Worm (Caenorhabditis elegans) whole organism, L1 larva: ENCODE results near the gene ZK666.15.

Experiments used
- C04F5.9 ChIP-seq: sonication (generic microtip); optimal IDR thresholded peaks from 2 replicates; lab custom pipeline; 2016; ENCODE audit warnings: missing genetic modification characterization, missing compliant biosample characterization
- ceh-82 ChIP-seq, 3 experiments: fragments of 150-350 bp in 1 of 3; sonication (generic microtip) in 2 of 3; optimal IDR thresholded peaks; 2 replicates each; lab custom pipeline; 2014 to 2017; ENCODE audit warnings: missing biosample characterization in 3 of 3, missing genetic modification characterization in 3 of 3
- fos-1 ChIP-seq: fragments of 150-350 bp; optimal IDR thresholded peaks from 2 replicates; lab custom pipeline; 2014; ENCODE audit warnings: missing biosample characterization, missing genetic modification characterization
- lin-35 ChIP-seq, 2 experiments: fragments of 150-350 bp; optimal IDR thresholded peaks; 2 replicates each; lab custom pipeline; 2014; ENCODE audit warnings: missing biosample characterization in 2 of 2, missing genetic modification characterization in 2 of 2, missing genetic modification reagents in 2 of 2
- lsy-2 ChIP-seq, 2 experiments: fragments of 150-350 bp; optimal IDR thresholded peaks; 2 replicates each; lab custom pipeline; 2014; ENCODE audit warnings: missing biosample characterization in 2 of 2, missing genetic modification characterization in 2 of 2
- mdl-1 ChIP-seq, 2 experiments: fragments of 150-350 bp; optimal IDR thresholded peaks; 2 replicates each; lab custom pipeline; 2014 to 2017; ENCODE audit warnings: missing biosample characterization in 2 of 2, missing genetic modification characterization in 2 of 2, inconsistent platforms in 1 of 2
- nhr-11 ChIP-seq: fragments of 150-350 bp; optimal IDR thresholded peaks from 2 replicates; lab custom pipeline; 2014; ENCODE audit warnings: missing biosample characterization, missing genetic modification characterization
- nhr-28 ChIP-seq: fragments of 150-350 bp; optimal IDR thresholded peaks from 2 replicates; lab custom pipeline; 2014; ENCODE audit warnings: missing biosample characterization, missing genetic modification characterization
- sox-4 ChIP-seq: sonication (generic microtip); optimal IDR thresholded peaks from 2 replicates; lab custom pipeline; 2016; ENCODE audit warnings: missing genetic modification characterization, missing compliant biosample characterization
- zag-1 ChIP-seq: fragments of 150-350 bp; optimal IDR thresholded peaks from 2 replicates; lab custom pipeline; 2014; ENCODE audit warnings: missing biosample characterization, missing genetic modification characterization

DNA sequence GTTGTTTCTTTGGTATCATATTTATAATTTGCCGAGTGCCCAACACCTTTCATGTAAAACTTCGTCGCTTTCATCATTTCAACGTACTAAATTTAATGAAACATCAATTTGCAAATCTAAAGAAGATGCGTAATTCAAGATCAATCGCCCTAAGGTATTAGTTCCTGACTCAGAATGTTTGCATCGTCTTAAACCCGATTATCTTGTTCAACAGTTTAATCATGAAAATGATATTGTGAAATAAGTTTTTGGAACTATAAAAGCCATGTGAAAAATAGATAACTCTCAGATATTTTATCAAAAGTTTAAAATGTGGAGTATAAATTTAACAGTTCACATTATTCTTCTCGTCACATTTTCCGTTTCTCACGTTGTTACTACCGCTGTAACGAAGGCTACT, 46.9 kb upstream of the ZK666.15 start, which contains the start of gene E04D5.4:
- TF ChIP-seq mdl-1 (tag; optimal IDR thresholded peaks at IDR 0.05; lab: Kevin White, UChicago) (no peak), sox-4 (tag; lab: Kevin White, UChicago) (no peak), nhr-28 (no peak), lin-35 (GFP tag; optimal IDR thresholded peaks at IDR 0.05; lab: Kevin White, UChicago) (no peak), lsy-2 (tag; optimal IDR thresholded peaks at IDR 0.05; lab: Kevin White, UChicago) (no peak), C04F5.9 (tag; lab: Kevin White, UChicago) (no peak), zag-1 (no peak), fos-1 (tag; lab: Kevin White, UChicago) (no peak), nhr-11 (tag; lab: Kevin White, UChicago) (no peak), ceh-82 (tag; optimal IDR thresholded peaks at IDR 0.05; lab: Kevin White, UChicago) (no peak)
